Worm (Caenorhabditis elegans): ENCODE results near the gene C47E8.9.

DNA sequence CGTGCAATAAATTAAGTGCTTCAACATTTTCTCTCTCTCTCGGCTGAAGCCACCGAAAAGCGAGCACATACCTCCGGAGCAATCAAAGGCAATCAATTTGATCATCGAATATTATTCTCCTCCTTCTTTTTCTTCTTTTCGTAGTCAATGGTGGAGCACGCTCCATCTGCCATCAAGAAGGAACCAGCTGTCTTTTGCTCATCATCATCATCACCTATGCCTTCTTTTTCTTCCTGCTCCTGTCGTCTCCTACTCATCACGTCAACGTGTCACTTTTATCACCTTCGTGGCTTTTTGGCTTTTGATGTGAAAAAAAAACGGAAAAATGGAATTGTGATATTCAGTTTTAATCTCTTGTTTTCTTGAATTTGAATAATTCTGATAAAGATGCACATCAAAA lies 37.4 kb upstream of the C47E8.9 start:
- TF ChIP-seq fkh-4 (tag; optimal IDR thresholded peaks at IDR 0.05; ENCODE audit: borderline replicate concordance) (no peak), nhr-12 (tag; optimal IDR thresholded peaks at IDR 0.05) (no peak), efl-1 (optimal IDR thresholded peaks at IDR 0.05) (no peak), efl-1 (GFP tag; optimal IDR thresholded peaks at IDR 0.05 in 1 of 2) (no peak), aly-2 (tag; optimal IDR thresholded peaks at IDR 0.05) (no peak), nhr-77 (tag; optimal IDR thresholded peaks at IDR 0.05) (no peak), ceh-63 (GFP tag; optimal IDR thresholded peaks at IDR 0.05) (no peak), elt-2 (tag; optimal IDR thresholded peaks at IDR 0.05) (no peak), lsy-2 (tag; optimal IDR thresholded peaks at IDR 0.05) (no peak), zag-1 (tag; optimal IDR thresholded peaks at IDR 0.05) (no peak)

Measured in whole organism, L1 larva.